Worm (Caenorhabditis elegans): ENCODE results near the gene srx-82.

The srx-82 gene

DNA sequence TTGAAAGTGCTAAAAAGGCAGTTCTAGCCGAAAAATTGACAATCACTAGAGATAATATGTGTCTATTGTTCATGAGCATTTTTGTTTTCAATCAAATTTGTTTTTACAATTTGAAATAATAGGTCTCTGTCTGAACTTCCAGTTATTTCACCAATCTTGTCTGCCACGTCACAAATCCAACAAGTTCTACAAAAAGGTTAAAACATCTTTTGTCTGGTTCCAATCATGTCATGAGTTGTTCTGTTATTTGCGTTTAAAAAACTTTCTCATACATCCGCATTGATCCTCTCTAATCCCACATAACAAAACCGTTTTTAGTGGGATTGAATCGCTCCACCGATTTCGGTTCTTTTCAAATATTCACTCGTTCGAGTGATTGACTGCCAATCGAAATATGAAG is 11.3 kb downstream of the srx-82 start, which contains the start of gene F35B12.9:
Gene F35B12.9 (plus strand): TSS at position 372 of the 400 bp plus-strand sequence.
- no peak for TF ChIP-seq snpc-1.2 (GFP tag; IDR thresholded peaks at IDR 0.05)
- TF ChIP-seq F49E8.2 (tag; optimal IDR thresholded peaks at IDR 0.05; ENCODE audit: borderline replicate concordance) = no peak
- no peak for TF ChIP-seq lsy-2 (tag; optimal IDR thresholded peaks at IDR 0.05)
- no peak for TF ChIP-seq nhr-28 (tag; optimal IDR thresholded peaks at IDR 0.05)
- no peak for TF ChIP-seq nhr-111 (GFP tag; optimal IDR thresholded peaks at IDR 0.05)
- peak in 1 of 2 experiments; percentile 18 for TF ChIP-seq unc-62 (GFP tag; optimal IDR thresholded peaks at IDR 0.05 in 1 of 2)
- no peak for TF ChIP-seq unc-62 (tag; optimal IDR thresholded peaks at IDR 0.05)
- no peak for TF ChIP-seq ZK337.2 (GFP tag; IDR thresholded peaks at IDR 0.05)
- no peak for TF ChIP-seq cey-2 (tag; optimal IDR thresholded peaks at IDR 0.05; ENCODE audit: borderline replicate concordance, insufficient read depth)
- no peak for TF ChIP-seq snpc-4 (tag; optimal IDR thresholded peaks at IDR 0.05)
- no peak for TF ChIP-seq egl-27 (tag; optimal IDR thresholded peaks at IDR 0.05)
- TF ChIP-seq tra-1 (GFP tag; IDR thresholded peaks at IDR 0.05) = no peak
- peak; percentile 94 for TF ChIP-seq aha-1 (tag)
- TF ChIP-seq mxl-2 (GFP tag; conservative IDR thresholded peaks at IDR 0.05) = no peak

DNA sequence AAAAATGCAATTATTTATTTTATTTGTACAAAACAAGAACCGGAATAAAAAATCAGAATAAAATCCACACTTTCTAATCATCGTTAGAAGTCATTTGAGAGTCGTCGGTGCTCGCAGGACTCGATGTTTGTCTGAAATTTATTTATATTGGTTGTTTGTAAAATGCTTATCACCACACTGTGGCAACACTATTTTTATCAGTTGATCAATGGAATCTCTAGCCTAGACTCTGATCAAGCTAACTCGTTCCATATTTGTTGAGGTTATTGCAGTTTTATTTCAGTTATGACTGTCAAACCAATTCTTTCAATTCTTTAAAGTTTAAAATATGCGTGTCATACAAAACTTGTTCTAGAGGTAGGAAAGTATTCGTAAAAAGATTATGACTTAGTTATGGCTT is 15.0 kb downstream of the srx-82 start, which contains the start of gene dhs-20:
Gene dhs-20 (minus strand): TSS at position 80 of the 400 bp plus-strand sequence.
- TF ChIP-seq nhr-28 (tag; optimal IDR thresholded peaks at IDR 0.05) (peak; percentile 60), dve-1 (tag; optimal IDR thresholded peaks at IDR 0.05; ENCODE audit: insufficient read depth) (peak; percentile 41), dmd-6 (GFP tag; IDR thresholded peaks at IDR 0.05) (peak; percentile 23; the same call in 1 of the 2 replicates), aha-1 (tag) (peak; percentile 35), daf-16 (GFP tag; optimal IDR thresholded peaks at IDR 0.05) (no peak), daf-16 (tag; optimal IDR thresholded peaks at IDR 0.05) (peak; percentile 86), fos-1 (tag; optimal IDR thresholded peaks at IDR 0.05) (no peak), pqm-1 (tag; optimal IDR thresholded peaks at IDR 0.05) (peak; percentile 14), mes-2 (tag; optimal IDR thresholded peaks at IDR 0.05; ENCODE audit: poor library complexity, severe bottlenecking) (no peak)

- TF ChIP-seq pqm-1 (tag; optimal IDR thresholded peaks at IDR 0.05) (no peak), dpl-1 (GFP tag; optimal IDR thresholded peaks at IDR 0.05) (no peak), zfp-3 (GFP tag; conservative IDR thresholded peaks at IDR 0.05) (no peak), jun-1 (tag; optimal IDR thresholded peaks at IDR 0.05) (no peak), nhr-28 (tag; optimal IDR thresholded peaks at IDR 0.05) (no peak), ceh-44 (GFP tag; IDR thresholded peaks at IDR 0.05) (no peak), D1046.2 (GFP tag; IDR thresholded peaks at IDR 0.05) (no peak)
Measured at ce11 chrV:11605227-11605626, 15.7 kb downstream of the srx-82 start.

DNA sequence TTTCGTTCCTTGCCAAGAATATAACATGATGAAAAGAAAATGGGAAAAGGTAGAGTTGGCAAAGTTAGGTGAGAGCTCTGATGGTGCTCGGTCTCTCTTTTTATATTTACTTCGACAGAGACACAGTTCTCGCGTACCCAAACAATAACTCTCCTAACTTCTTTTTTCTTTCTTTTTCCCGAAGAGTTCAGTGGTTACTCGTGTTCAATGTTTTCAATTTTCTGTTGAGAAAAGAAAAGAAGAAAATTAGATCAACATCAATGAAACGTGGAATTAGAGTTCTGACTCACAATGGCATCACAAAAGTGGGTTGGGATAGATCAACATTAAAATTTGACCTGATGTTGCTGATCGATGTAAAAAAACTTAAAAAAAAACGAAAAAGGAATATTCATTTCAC is 16.9 kb downstream of the srx-82 start, which contains the start of gene idpp-16:
Gene idpp-16 (minus strand): TSS at position 101 of the 400 bp plus-strand sequence.
- TF ChIP-seq daf-8 (GFP tag; IDR thresholded peaks at IDR 0.05) (no peak), rbr-2 (tag; optimal IDR thresholded peaks at IDR 0.05) (no peak), Y75B8A.6 (GFP tag; IDR thresholded peaks at IDR 0.05) (no peak), spr-3 (GFP tag; optimal IDR thresholded peaks at IDR 0.05) (no peak), F10B5.3 (tag; optimal IDR thresholded peaks at IDR 0.05) (no peak), Y48G9A.11 (GFP tag; IDR thresholded peaks at IDR 0.05) (no peak), ZK546.5 (tag; optimal IDR thresholded peaks at IDR 0.05) (no peak), ama-1 (optimal IDR thresholded peaks at IDR 0.05) (no peak), fkh-10 (GFP tag; optimal IDR thresholded peaks at IDR 0.05) (no peak), tra-1 (GFP tag; IDR thresholded peaks at IDR 0.05) (no peak), F37D6.2 (tag; optimal IDR thresholded peaks at IDR 0.05) (no peak), nhr-48 (tag; optimal IDR thresholded peaks at IDR 0.05) (no peak), snpc-1.2 (GFP tag; IDR thresholded peaks at IDR 0.05) (no peak), nhr-111 (GFP tag; optimal IDR thresholded peaks at IDR 0.05) (no peak), ctbp-1 (GFP tag; IDR thresholded peaks at IDR 0.05) (no peak), aha-1 (tag) (no peak)
